Fruit fly (Drosophila melanogaster) whole organism, wandering third instar larva: ENCODE data around the gene SuUR.

ENCODE experiments used
- Abd-B ChIP-seq: fragments of >200 bp; optimal IDR thresholded peaks from 2 replicates; lab custom pipeline; 2017; ENCODE audit warnings: missing biosample characterization, missing genetic modification characterization
- CG32264 ChIP-seq: fragments of 200-800 bp; sonication (Bioruptor generic); optimal IDR thresholded peaks from 2 replicates; lab custom pipeline; 2016; ENCODE audit warnings: missing biosample characterization, missing genetic modification characterization
- CG9705 ChIP-seq: fragments of 200-800 bp; sonication (Bioruptor generic); optimal IDR thresholded peaks from 2 replicates; lab custom pipeline; 2018; ENCODE audit warnings: missing biosample characterization, mild to moderate bottlenecking, missing genetic modification characterization
- CrebA ChIP-seq: fragments of 200-800 bp; sonication (Bioruptor generic); optimal IDR thresholded peaks from 2 replicates; lab custom pipeline; 2016; ENCODE audit warnings: missing biosample characterization, mild to moderate bottlenecking, missing genetic modification characterization, borderline replicate concordance
- Dfd ChIP-seq: fragments of >200 bp; optimal IDR thresholded peaks from 2 replicates; lab custom pipeline; 2017; ENCODE audit warnings: missing biosample characterization, missing genetic modification characterization
- Dif ChIP-seq: fragments of 200-275, 200-300 bp; sonication (Bioruptor generic); optimal IDR thresholded peaks from 2 replicates; lab custom pipeline; 2018; ENCODE audit warnings: missing biosample characterization, missing genetic modification characterization; ENCODE audit not compliant: partially characterized antibody
- HLH106 ChIP-seq: fragments of 200-800 bp; optimal IDR thresholded peaks from 3 replicates; lab custom pipeline; 2019; ENCODE audit warnings: missing biosample characterization, mild to moderate bottlenecking, missing genetic modification characterization, moderate library complexity
- Hnf4 ChIP-seq: fragments of 200-800 bp; sonication (Bioruptor generic); optimal IDR thresholded peaks from 2 replicates; lab custom pipeline; 2016; ENCODE audit warnings: missing biosample characterization, mild to moderate bottlenecking, missing genetic modification characterization
- Hr78 ChIP-seq: fragments of >200 bp; optimal IDR thresholded peaks from 2 replicates; lab custom pipeline; 2017; ENCODE audit warnings: missing biosample characterization, missing genetic modification characterization
- Hr83 ChIP-seq: fragments of 200-300 bp; sonication (Bioruptor generic); optimal IDR thresholded peaks from 2 replicates; lab custom pipeline; 2016; ENCODE audit warnings: missing biosample characterization, mild to moderate bottlenecking, missing genetic modification characterization, moderate library complexity; ENCODE audit not compliant: poor library complexity, severe bottlenecking
- Jra ChIP-seq: sonication (Bioruptor generic); optimal IDR thresholded peaks from 2 replicates; lab custom pipeline; 2016; ENCODE audit warnings: missing biosample characterization, missing genetic modification characterization
- Mio ChIP-seq: sonication (Bioruptor generic); optimal IDR thresholded peaks from 2 replicates; lab custom pipeline; 2016; ENCODE audit warnings: missing biosample characterization, missing genetic modification characterization
- Myc ChIP-seq: fragments of >200 bp; optimal IDR thresholded peaks from 2 replicates; lab custom pipeline; 2017
- N ChIP-seq: fragments of >200 bp; optimal IDR thresholded peaks from 2 replicates; lab custom pipeline; 2018; ENCODE audit warnings: missing biosample characterization, missing external identifiers, missing genetic modification characterization
- OdsH ChIP-seq: fragments of 200-800 bp; sonication (Bioruptor generic); optimal IDR thresholded peaks from 2 replicates; lab custom pipeline; 2016; ENCODE audit warnings: missing biosample characterization, mild to moderate bottlenecking, missing genetic modification characterization
- Sp1 ChIP-seq: fragments of 200-800 bp; sonication (Bioruptor generic); optimal IDR thresholded peaks from 3 replicates; lab custom pipeline; 2019; ENCODE audit warnings: missing biosample characterization, mild to moderate bottlenecking, missing genetic modification characterization, moderate library complexity
- Vsx2 ChIP-seq: fragments of 200-300, 225-300 bp; sonication (Bioruptor generic); optimal IDR thresholded peaks from 2 replicates; lab custom pipeline; 2018; ENCODE audit warnings: missing biosample characterization, missing genetic modification characterization; ENCODE audit not compliant: partially characterized antibody
- br ChIP-seq: fragments of 200-800 bp; sonication (Bioruptor generic); optimal IDR thresholded peaks from 2 replicates; lab custom pipeline; 2016; ENCODE audit warnings: missing biosample characterization, missing genetic modification characterization
- dl ChIP-seq, 2 experiments: fragments of 175-275, 200-275 bp in 1 of 2; fragments of 200-275 bp in 1 of 2; sonication (Bioruptor generic); optimal IDR thresholded peaks; lab custom pipeline; 2018; ENCODE audit warnings: mild to moderate bottlenecking in 2 of 2, missing biosample characterization in 2 of 2, missing genetic modification characterization in 2 of 2, moderate library complexity in 2 of 2; ENCODE audit not compliant: partially characterized antibody in 2 of 2, insufficient read depth in 1 of 2
- dmrt93B ChIP-seq: fragments of 200-800 bp; sonication (Bioruptor generic); optimal IDR thresholded peaks from 2 replicates; lab custom pipeline; 2018; ENCODE audit warnings: missing biosample characterization, mild to moderate bottlenecking, missing genetic modification characterization
- dsf ChIP-seq: sonication (Bioruptor generic); optimal IDR thresholded peaks from 2 replicates; lab custom pipeline; 2016; ENCODE audit warnings: missing biosample characterization, missing genetic modification characterization, borderline replicate concordance
- ey ChIP-seq: fragments of 200-800 bp; sonication (Bioruptor generic); optimal IDR thresholded peaks from 2 replicates; lab custom pipeline; 2016; ENCODE audit warnings: missing biosample characterization, missing genetic modification characterization
- foxo ChIP-seq, 2 experiments: fragments of 200-800 bp; sonication (Bioruptor generic); optimal IDR thresholded peaks; 2 replicates in 1 of 2; 3 replicates in 1 of 2; lab custom pipeline; 2016 to 2017; ENCODE audit warnings: missing biosample characterization in 2 of 2, missing genetic modification characterization in 2 of 2
- lola ChIP-seq: fragments of >200 bp; optimal IDR thresholded peaks from 2 replicates; lab custom pipeline; 2017; ENCODE audit warnings: missing biosample characterization, missing genetic modification characterization
- pan ChIP-seq: fragments of >200 bp; optimal IDR thresholded peaks from 2 replicates; lab custom pipeline; 2017
- psq ChIP-seq: fragments of 200-800 bp; sonication (Bioruptor generic); optimal IDR thresholded peaks from 3 replicates; lab custom pipeline; 2017; ENCODE audit warnings: missing biosample characterization, mild to moderate bottlenecking, missing genetic modification characterization, moderate library complexity
- rgr ChIP-seq: fragments of 200-800 bp; sonication (Bioruptor generic); optimal IDR thresholded peaks from 3 replicates; lab custom pipeline; 2016; ENCODE audit warnings: missing biosample characterization, mild to moderate bottlenecking, missing genetic modification characterization
- sage ChIP-seq: fragments of 200-800 bp; sonication (Bioruptor generic); optimal IDR thresholded peaks from 2 replicates; lab custom pipeline; 2016; ENCODE audit warnings: missing biosample characterization, mild to moderate bottlenecking, missing genetic modification characterization
- sv ChIP-seq: fragments of 200-800 bp; sonication (Bioruptor generic); optimal IDR thresholded peaks from 3 replicates; lab custom pipeline; 2016; ENCODE audit warnings: missing biosample characterization, missing genetic modification characterization
- tai ChIP-seq: sonication (Bioruptor generic); optimal IDR thresholded peaks from 2 replicates; lab custom pipeline; 2016; ENCODE audit warnings: missing biosample characterization, missing genetic modification characterization
- usp ChIP-seq: fragments of >200 bp; optimal IDR thresholded peaks from 2 replicates; lab custom pipeline; 2017; ENCODE audit warnings: missing biosample characterization, missing genetic modification characterization
- woc ChIP-seq: sonication (Bioruptor generic); optimal IDR thresholded peaks from 2 replicates; lab custom pipeline; 2016; ENCODE audit warnings: missing biosample characterization, mild to moderate bottlenecking, missing genetic modification characterization

The SuUR gene

DNA sequence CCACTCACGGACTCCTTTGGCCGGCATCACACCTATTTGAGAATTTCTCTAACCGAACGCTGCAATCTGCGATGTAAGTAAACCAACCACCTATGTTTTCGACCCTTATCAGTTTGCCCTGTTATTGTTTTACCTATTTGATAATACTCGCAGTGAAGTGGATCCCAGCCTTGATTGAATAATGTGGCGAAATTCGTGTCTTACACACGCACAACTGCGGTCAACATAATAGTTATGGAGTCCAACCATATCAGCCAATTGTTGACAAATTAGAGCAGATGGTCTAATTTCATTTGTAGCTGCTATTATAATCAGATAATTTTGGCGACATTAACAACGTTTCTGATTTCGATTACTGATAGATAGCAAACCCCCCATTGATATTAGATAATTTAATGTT lies 6.3 kb downstream of the SuUR start:
- TF ChIP-seq pan (no peak), tai (GFP tag; lab: Kevin White, UChicago) (no peak), Abd-B (GFP tag; lab: Kevin White, UChicago) (no peak), Dfd (GFP tag; lab: Kevin White, UChicago) (no peak), CrebA (GFP tag; lab: Kevin White, UChicago) (no peak), Sp1 (no peak), ey (no peak), Hr78 (GFP tag; lab: Kevin White, UChicago) (no peak), woc (no peak), CG9705 (GFP tag; lab: Kevin White, UChicago) (no peak), Hnf4 (no peak)

DNA sequence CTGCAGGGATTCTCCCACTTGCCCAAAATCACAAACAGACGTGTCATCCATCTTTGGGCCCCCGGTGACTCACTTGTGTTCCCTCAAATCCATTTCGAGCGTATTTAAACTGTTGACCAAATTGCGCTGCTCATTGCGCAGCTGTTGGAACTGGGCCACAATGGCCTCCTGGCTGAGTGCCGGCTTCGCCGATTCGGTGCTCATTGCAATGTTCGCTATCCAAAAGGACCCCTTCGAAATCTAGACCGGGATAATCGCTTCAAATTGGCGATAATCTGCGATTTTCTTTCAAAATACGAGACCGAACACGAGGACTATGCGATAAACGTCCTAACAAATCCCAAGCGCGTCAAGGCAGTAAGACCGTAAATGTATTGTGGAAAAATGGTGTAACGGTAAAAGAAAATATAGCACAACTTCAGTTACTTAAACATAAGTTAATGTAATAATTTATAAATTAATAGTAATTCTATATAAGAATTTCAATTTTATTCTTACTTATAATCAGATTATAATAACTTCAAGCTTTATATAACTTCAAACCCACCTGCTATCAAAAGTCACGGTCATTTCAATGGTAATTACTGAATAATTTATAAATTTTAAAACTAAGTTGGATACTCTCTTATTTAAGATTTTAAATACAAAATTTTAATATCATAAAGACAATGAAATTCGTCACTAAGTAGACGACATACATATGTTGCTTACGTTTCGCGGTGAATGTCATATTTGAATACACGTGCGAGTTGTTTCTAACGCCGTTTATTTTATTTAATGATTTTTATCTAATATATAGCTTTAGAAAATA lies 9.5 kb downstream of the SuUR start, which contains the start of the genes Pfdn2 and Noc1:
Gene Pfdn2, minus strand, starts transcription at position 346 of the 811 bp plus-strand sequence.
Gene Noc1, plus strand, starts transcription at position 727 of the 811 bp plus-strand sequence.
- TF ChIP-seq psq (peak; percentile 54), tai (GFP tag; lab: Kevin White, UChicago) (no peak), sv (GFP tag; lab: Kevin White, UChicago) (peak; percentile 24), usp (GFP tag; lab: Kevin White, UChicago) (no peak), foxo (GFP tag; optimal IDR thresholded peaks at IDR 0.05; lab: Kevin White, UChicago) (no peak), dsf (GFP tag; lab: Kevin White, UChicago) (peak; percentile 51), Myc (lab: Kevin White, UChicago) (peak; percentile 55)

DNA sequence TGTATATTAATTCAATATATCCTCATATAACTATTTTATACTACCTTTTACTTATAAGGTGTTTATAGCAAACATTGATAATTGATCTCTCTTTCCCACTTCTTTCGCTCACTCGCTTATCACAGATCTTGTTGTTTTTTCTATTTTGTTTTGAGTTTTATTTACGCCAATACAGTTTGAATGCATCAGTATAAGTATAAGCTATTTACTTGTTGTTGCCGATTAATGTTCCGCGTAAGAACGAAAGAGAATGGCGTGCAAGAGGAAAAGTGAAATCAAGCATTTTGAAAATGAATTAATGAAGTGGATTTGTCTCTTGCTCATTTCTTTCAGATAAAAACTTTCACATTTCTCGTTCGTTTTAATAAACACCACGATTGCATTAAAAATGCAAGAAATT lies 18.8 kb downstream of the SuUR start:
- no peak for TF ChIP-seq usp (GFP tag; lab: Kevin White, UChicago)
- TF ChIP-seq Jra = no peak
- no peak for TF ChIP-seq ey
- peak; percentile 87 for TF ChIP-seq rgr
- no peak for TF ChIP-seq dl (GFP tag; optimal IDR thresholded peaks at IDR 0.05; lab: Kevin White, UChicago; ENCODE audit: insufficient read depth in 1 of 2, partially characterized antibody in 2 of 2)
- no peak for TF ChIP-seq Vsx2 (GFP tag; lab: Kevin White, UChicago)
- TF ChIP-seq N (GFP tag; lab: Kevin White, UChicago) = no peak
- TF ChIP-seq Dif (GFP tag; lab: Kevin White, UChicago) = no peak
- peak; percentile 60 for TF ChIP-seq psq
- no peak for TF ChIP-seq Mio (GFP tag; lab: Kevin White, UChicago)

DNA sequence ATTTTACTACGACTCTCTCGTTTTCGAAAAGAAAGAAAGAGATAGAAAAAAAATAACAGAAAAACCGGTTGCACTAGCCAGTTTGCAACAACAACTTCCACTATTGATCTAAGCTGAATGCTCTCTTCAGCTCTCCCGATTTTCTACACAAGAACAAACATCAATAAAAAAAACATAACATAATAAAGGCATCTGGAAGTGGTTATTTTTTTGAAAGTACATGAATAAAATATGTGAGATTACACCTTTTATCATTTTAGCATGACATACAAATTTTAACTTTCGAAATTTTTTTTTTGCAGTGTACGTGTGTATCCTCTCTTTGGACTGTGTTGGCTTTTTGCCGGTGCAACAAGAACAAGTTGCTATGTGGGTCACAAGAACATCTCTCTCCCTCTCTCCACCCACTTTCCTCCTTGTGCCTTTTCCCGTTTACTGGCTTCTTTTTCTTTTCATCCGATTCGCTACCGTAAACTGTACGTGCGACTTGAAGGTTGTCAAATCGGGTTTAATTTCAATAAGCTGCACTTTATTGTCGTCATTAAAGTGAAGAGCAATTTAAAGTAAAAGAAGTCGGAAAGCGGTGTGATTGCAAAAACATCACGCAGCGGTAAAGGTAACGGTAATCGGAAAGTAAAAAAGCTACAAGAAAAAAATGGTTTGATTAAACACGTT lies 19.9 kb downstream of the SuUR start:
- peak; percentile 87 for TF ChIP-seq OdsH (GFP tag; lab: Kevin White, UChicago)
- no peak for TF ChIP-seq pan
- TF ChIP-seq usp (GFP tag; lab: Kevin White, UChicago) = no peak
- peak; percentile 89 for TF ChIP-seq ey
- TF ChIP-seq br = peak; percentile 74
- peak; percentile 51 for TF ChIP-seq sage
- no peak for TF ChIP-seq Abd-B (GFP tag; lab: Kevin White, UChicago)
- no peak for TF ChIP-seq Mio (GFP tag; lab: Kevin White, UChicago)
- TF ChIP-seq dmrt93B (GFP tag; lab: Kevin White, UChicago) = no peak
- no peak for TF ChIP-seq lola (GFP tag; lab: Kevin White, UChicago)
- TF ChIP-seq Myc (lab: Kevin White, UChicago) = no peak
- TF ChIP-seq rgr = peak; percentile 88
- TF ChIP-seq HLH106 (tag; lab: Kevin White, UChicago) = no peak
- TF ChIP-seq dl (GFP tag; optimal IDR thresholded peaks at IDR 0.05; lab: Kevin White, UChicago; ENCODE audit: insufficient read depth in 1 of 2, partially characterized antibody in 2 of 2) = no peak
- peak; percentile 95 for TF ChIP-seq sv (GFP tag; lab: Kevin White, UChicago)
- TF ChIP-seq Hr78 (GFP tag; lab: Kevin White, UChicago) = no peak
- no peak for TF ChIP-seq Hr83 (GFP tag; lab: Kevin White, UChicago)
- no peak for TF ChIP-seq N (GFP tag; lab: Kevin White, UChicago)
- no peak for TF ChIP-seq CrebA (GFP tag; lab: Kevin White, UChicago)
- TF ChIP-seq psq = peak; percentile 70
- no peak for TF ChIP-seq Dfd (GFP tag; lab: Kevin White, UChicago)
- TF ChIP-seq Sp1 = no peak
- TF ChIP-seq CG32264 (GFP tag; lab: Kevin White, UChicago) = peak; percentile 56
- peak; percentile 49 for TF ChIP-seq woc
- no peak for TF ChIP-seq Hnf4
